Worm (Caenorhabditis elegans): Measurements from ENCODE around the gene C53A3.3.

- TF ChIP-seq crh-2 (tag; optimal IDR thresholded peaks at IDR 0.05) (no peak), ZK546.5 (tag; optimal IDR thresholded peaks at IDR 0.05) (no peak), R02D3.7 (tag; optimal IDR thresholded peaks at IDR 0.05) (no peak)
These were observed 29.8 kb upstream of the C53A3.3 start, which contains the start of gene K09H11.4 for ce11 chrV:5726463-5726862.

Data from whole organism, L2 larva.